Fruit fly (Drosophila melanogaster) whole organism, pupa: ENCODE data around the gene CG2712.

ENCODE experiments used
- CG10348 ChIP-seq: fragments of 200-800 bp; sonication (Bioruptor generic); IDR thresholded peaks from 2 replicates; pipeline ENCODE4 v1.3.6; 2022; ENCODE audit warnings: missing biosample characterization, missing genetic modification characterization
- CG12605 ChIP-seq: fragments of 200-800 bp; sonication (Bioruptor generic); IDR thresholded peaks from 2 replicates; pipeline ENCODE4 v1.3.6; 2022; ENCODE audit warnings: missing biosample characterization, missing genetic modification characterization
- CG13204 ChIP-seq: fragments of 200-800 bp; sonication (Bioruptor generic); optimal IDR thresholded peaks from 2 replicates; lab custom pipeline; 2018; ENCODE audit warnings: missing biosample characterization, mild to moderate bottlenecking, missing genetic modification characterization, moderate library complexity
- CG14655 ChIP-seq: fragments of 200-800 bp; sonication (Bioruptor generic); optimal IDR thresholded peaks from 3 replicates; lab custom pipeline; 2017; ENCODE audit warnings: mild to moderate bottlenecking, missing biosample characterization, missing genetic modification reagents, missing genetic modification characterization
- CG15710 ChIP-seq: fragments of 200-800 bp; sonication (Bioruptor generic); optimal IDR thresholded peaks from 2 replicates; lab custom pipeline; 2018; ENCODE audit warnings: missing biosample characterization, mild to moderate bottlenecking, missing genetic modification characterization, moderate library complexity
- CG17806 ChIP-seq: fragments of 200-800 bp; sonication (Bioruptor generic); optimal IDR thresholded peaks from 2 replicates; lab custom pipeline; 2018; ENCODE audit warnings: missing biosample characterization, mild to moderate bottlenecking, missing genetic modification characterization, moderate library complexity
- CG32121 ChIP-seq: fragments of 200-800 bp; sonication (Bioruptor generic); IDR thresholded peaks from 2 replicates; pipeline ENCODE4 v1.3.6; 2022; ENCODE audit warnings: missing biosample characterization, missing genetic modification characterization
- CG34367 ChIP-seq: fragments of 200-800 bp; sonication (Bioruptor generic); optimal IDR thresholded peaks from 2 replicates; lab custom pipeline; 2018; ENCODE audit warnings: missing biosample characterization, mild to moderate bottlenecking, missing genetic modification characterization
- CG4496 ChIP-seq: fragments of 200-800 bp; sonication (Bioruptor generic); IDR thresholded peaks from 3 replicates; pipeline ENCODE4 v1.3.6; 2022; ENCODE audit warnings: missing biosample characterization, missing genetic modification characterization
- CG8159 ChIP-seq: fragments of 200-800 bp; sonication (Bioruptor generic); optimal IDR thresholded peaks from 3 replicates; lab custom pipeline; 2018; ENCODE audit warnings: missing biosample characterization, mild to moderate bottlenecking, missing genetic modification characterization, moderate library complexity
- CG8301 ChIP-seq: fragments of 200-800 bp; sonication (Bioruptor generic); optimal IDR thresholded peaks from 2 replicates; lab custom pipeline; 2018; ENCODE audit warnings: missing biosample characterization, mild to moderate bottlenecking, missing genetic modification characterization
- CG9948 ChIP-seq: fragments of 200-800 bp; sonication (Bioruptor generic); optimal IDR thresholded peaks from 2 replicates; lab custom pipeline; 2018; ENCODE audit warnings: missing biosample characterization, mild to moderate bottlenecking, missing genetic modification characterization, moderate library complexity
- D1 ChIP-seq: fragments of 200-800 bp; sonication (Bioruptor generic); optimal IDR thresholded peaks from 2 replicates; lab custom pipeline; 2018; ENCODE audit warnings: missing biosample characterization, mild to moderate bottlenecking, missing genetic modification characterization, moderate library complexity
- EcR ChIP-seq: fragments of 200-800 bp; sonication (Bioruptor generic); optimal IDR thresholded peaks from 3 replicates; lab custom pipeline; 2019; ENCODE audit warnings: missing biosample characterization, missing genetic modification characterization, mild to moderate bottlenecking, moderate library complexity, missing genetic modification reagents
- Ets98B ChIP-seq: fragments of 200-800 bp; sonication (Bioruptor generic); IDR thresholded peaks from 2 replicates; pipeline ENCODE4 v1.3.6; 2022; ENCODE audit warnings: missing biosample characterization, missing genetic modification characterization
- Pif1A ChIP-seq: fragments of 200-800 bp; sonication (Bioruptor generic); optimal IDR thresholded peaks from 3 replicates; lab custom pipeline; 2016; ENCODE audit warnings: missing biosample characterization, missing genetic modification characterization
- Pif1B ChIP-seq: fragments of 200-800 bp; sonication (Bioruptor generic); optimal IDR thresholded peaks from 3 replicates; lab custom pipeline; 2016; ENCODE audit warnings: missing biosample characterization, missing genetic modification characterization
- Snoo ChIP-seq: fragments of 200-800 bp; sonication (Bioruptor generic); optimal IDR thresholded peaks from 3 replicates; lab custom pipeline; 2017; ENCODE audit warnings: missing biosample characterization, mild to moderate bottlenecking, missing genetic modification characterization, inconsistent platforms
- fd96Ca ChIP-seq: fragments of 200-800 bp; sonication (Bioruptor generic); IDR thresholded peaks from 3 replicates; pipeline ENCODE4 v1.3.6; 2022; ENCODE audit warnings: missing biosample characterization, missing genetic modification characterization
- gl ChIP-seq: fragments of 200-800 bp; sonication (Bioruptor generic); optimal IDR thresholded peaks from 2 replicates; lab custom pipeline; 2018; ENCODE audit warnings: missing biosample characterization, mild to moderate bottlenecking, missing genetic modification characterization
- rn ChIP-seq: fragments of 200-800 bp; sonication (Bioruptor generic); IDR thresholded peaks from 2 replicates; pipeline ENCODE4 v1.3.6; 2022; ENCODE audit warnings: missing biosample characterization, missing genetic modification characterization

The CG2712 gene

DNA sequence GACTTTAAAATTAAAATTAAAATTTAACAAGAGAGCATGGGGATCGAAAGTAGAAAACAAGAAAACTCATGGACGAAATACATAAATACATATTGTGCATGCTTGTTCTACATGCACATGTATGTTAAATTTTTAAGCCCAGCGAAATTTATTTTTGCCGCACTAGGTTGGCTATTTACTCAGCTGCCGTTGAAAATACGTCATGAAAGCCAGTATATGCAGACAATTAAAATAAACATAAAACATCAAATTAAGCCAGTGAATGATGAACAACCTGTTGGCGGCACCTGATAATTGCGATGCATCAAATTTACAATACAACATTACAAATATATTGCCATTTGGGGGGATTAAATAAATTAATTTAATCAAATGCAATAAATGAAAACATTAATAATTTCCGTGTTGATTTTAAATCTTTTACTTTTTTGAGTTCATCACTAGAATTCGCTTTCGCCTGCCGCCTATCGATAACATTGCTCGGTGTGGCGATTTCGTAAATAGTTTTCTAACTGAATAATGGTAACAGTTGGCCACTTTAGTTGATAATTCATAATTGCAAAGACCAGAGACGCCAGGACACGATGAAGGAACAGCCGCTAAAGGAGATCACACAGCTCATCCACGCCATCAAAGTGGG lies 28.0 kb upstream of the CG2712 start, which contains the start of gene eIF2Bbeta:
Gene eIF2Bbeta, plus strand, starts transcription at position 438 of the 640 bp plus-strand sequence.
- no peak for TF ChIP-seq Pif1A (GFP tag; lab: Kevin White, UChicago)
- no peak for TF ChIP-seq CG8301 (tag; lab: Kevin White, UChicago)
- no peak for TF ChIP-seq CG15710 (tag; lab: Kevin White, UChicago)
- no peak for TF ChIP-seq CG14655
- TF ChIP-seq CG12605: no peak
- TF ChIP-seq CG8159 (tag; lab: Kevin White, UChicago): no peak

- TF ChIP-seq EcR (GFP tag; lab: Kevin White, UChicago) (peak; percentile 24), Ets98B (GFP tag; lab: Robert Waterston, UW) (no peak), gl (tag; lab: Kevin White, UChicago) (no peak), Snoo (tag; lab: Kevin White, UChicago) (no peak), CG17806 (tag; lab: Kevin White, UChicago) (no peak), CG10348 (GFP tag; lab: Robert Waterston, UW) (no peak)
Measured at dm6 chrX:2707377-2708090, 24.7 kb upstream of the CG2712 start, which contains the start of gene CG2680. Gene CG2680, minus strand, starts transcription at chrX:2707427.

- no peak for TF ChIP-seq CG9948 (tag; lab: Kevin White, UChicago)
- TF ChIP-seq CG12605: 0 out of 2 replicates have a peak, but pooled peaks have one; percentile 34
- peak; percentile 81 for TF ChIP-seq CG4496 (GFP tag; lab: Robert Waterston, UW)
- no peak for TF ChIP-seq CG15710 (tag; lab: Kevin White, UChicago)
- peak; percentile 47 for TF ChIP-seq Ets98B (GFP tag; lab: Robert Waterston, UW)
- peak; percentile 26; the same call in 1 of the 2 replicates for TF ChIP-seq CG10348 (GFP tag; lab: Robert Waterston, UW)
- no peak for TF ChIP-seq Pif1B
- TF ChIP-seq fd96Ca (GFP tag; lab: Robert Waterston, UW): peak; percentile 61
Measured at dm6 chrX:2708156-2708734, 24.0 kb upstream of the CG2712 start, which contains the start of gene CG2681. Gene CG2681, plus strand, starts transcription at chrX:2708684.

DNA sequence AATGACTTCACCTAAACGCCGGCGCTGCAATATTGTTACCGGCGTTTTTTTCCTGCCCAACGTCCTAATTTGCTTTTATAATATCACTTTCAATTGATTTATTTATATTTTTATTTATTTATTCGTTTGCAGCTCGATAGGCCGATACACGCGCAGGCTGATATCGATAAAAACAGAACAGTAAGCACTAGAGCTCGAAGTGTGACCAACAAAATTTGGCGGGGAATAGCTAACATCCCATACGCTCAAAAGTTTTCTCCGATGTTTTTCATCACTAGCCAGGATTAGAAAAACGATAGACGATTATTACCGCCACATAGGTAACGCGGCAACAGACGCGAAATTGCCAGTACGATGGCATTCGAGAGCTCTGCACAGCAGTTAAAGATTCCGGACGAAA lies 18.5 kb upstream of the CG2712 start, which contains the start of the genes CG2685 and CG2694:
Gene CG2685, minus strand, starts transcription at position 185 of the 400 bp plus-strand sequence.
Gene CG2694, plus strand, starts transcription at position 304 of the 400 bp plus-strand sequence.
- no peak for TF ChIP-seq D1 (tag; lab: Kevin White, UChicago)
- TF ChIP-seq CG8301 (tag; lab: Kevin White, UChicago): no peak
- no peak for TF ChIP-seq CG4496 (GFP tag; lab: Robert Waterston, UW)
- TF ChIP-seq CG34367 (tag; lab: Kevin White, UChicago): no peak
- no peak for TF ChIP-seq CG13204 (GFP tag; lab: Kevin White, UChicago)
- TF ChIP-seq CG9948 (tag; lab: Kevin White, UChicago): no peak
- TF ChIP-seq Ets98B (GFP tag; lab: Robert Waterston, UW): no peak
- no peak for TF ChIP-seq Snoo (tag; lab: Kevin White, UChicago)
- no peak for TF ChIP-seq fd96Ca (GFP tag; lab: Robert Waterston, UW)
- no peak for TF ChIP-seq CG8159 (tag; lab: Kevin White, UChicago)
- TF ChIP-seq rn (GFP tag; lab: Robert Waterston, UW): no peak
- no peak for TF ChIP-seq CG12605
- no peak for TF ChIP-seq gl (tag; lab: Kevin White, UChicago)
- no peak for TF ChIP-seq Pif1B
- no peak for TF ChIP-seq CG10348 (GFP tag; lab: Robert Waterston, UW)
- no peak for TF ChIP-seq EcR (GFP tag; lab: Kevin White, UChicago)
- no peak for TF ChIP-seq CG17806 (tag; lab: Kevin White, UChicago)
- TF ChIP-seq CG14655: no peak

- TF ChIP-seq fd96Ca (GFP tag; lab: Robert Waterston, UW) (peak; percentile 54; the same call in 1 of the 3 replicates), D1 (tag; lab: Kevin White, UChicago) (no peak), CG8159 (tag; lab: Kevin White, UChicago) (no peak), CG14655 (no peak), CG13204 (GFP tag; lab: Kevin White, UChicago) (no peak), CG34367 (tag; lab: Kevin White, UChicago) (no peak), CG9948 (tag; lab: Kevin White, UChicago) (no peak), CG8301 (tag; lab: Kevin White, UChicago) (no peak), CG15710 (tag; lab: Kevin White, UChicago) (no peak), CG12605 (no peak), Ets98B (GFP tag; lab: Robert Waterston, UW) (0 out of 2 replicates have a peak, but pooled peaks have one; percentile 8), Pif1A (GFP tag; lab: Kevin White, UChicago) (no peak), CG32121 (GFP tag; lab: Robert Waterston, UW) (no peak), CG17806 (tag; lab: Kevin White, UChicago) (no peak), EcR (GFP tag; lab: Kevin White, UChicago) (no peak), gl (tag; lab: Kevin White, UChicago) (no peak), rn (GFP tag; lab: Robert Waterston, UW) (no peak), CG4496 (GFP tag; lab: Robert Waterston, UW) (0 out of 3 replicates have a peak, but pooled peaks have one; percentile 17), Snoo (tag; lab: Kevin White, UChicago) (no peak), CG10348 (GFP tag; lab: Robert Waterston, UW) (no peak), Pif1B (no peak)
Measured at dm6 chrX:2714730-2715129, 17.5 kb upstream of the CG2712 start.
